Worm (Caenorhabditis elegans) whole organism, L1 larva: ENCODE results near the gene C06H2.7.

Experiments used
- C04F5.9 ChIP-seq: sonication (generic microtip); optimal IDR thresholded peaks from 2 replicates; lab custom pipeline; 2016; ENCODE audit warnings: missing genetic modification characterization, missing compliant biosample characterization
- F16B12.6 ChIP-seq: fragments of 150-350 bp; optimal IDR thresholded peaks from 2 replicates; lab custom pipeline; 2014; ENCODE audit warnings: missing biosample characterization, missing genetic modification characterization
- aha-1 ChIP-seq: fragments of 150-350 bp; optimal IDR thresholded peaks from 2 replicates; lab custom pipeline; 2014; ENCODE audit warnings: missing biosample characterization, missing genetic modification characterization
- aly-2 ChIP-seq: fragments of 150-350 bp; optimal IDR thresholded peaks from 2 replicates; lab custom pipeline; 2014; ENCODE audit warnings: missing biosample characterization, missing genetic modification characterization
- ama-1 ChIP-seq: fragments of 150-350 bp; optimal IDR thresholded peaks from 2 replicates; lab custom pipeline; 2014
- blmp-1 ChIP-seq: fragments of 150-350 bp; optimal IDR thresholded peaks from 2 replicates; lab custom pipeline; 2014; ENCODE audit warnings: missing biosample characterization, missing genetic modification characterization
- ceh-63 ChIP-seq: fragments of 200-800 bp; sonication (Bioruptor generic); optimal IDR thresholded peaks from 2 replicates; lab custom pipeline; 2018; ENCODE audit warnings: mild to moderate bottlenecking, missing genetic modification characterization, missing compliant biosample characterization
- ceh-82 ChIP-seq, 3 experiments: fragments of 150-350 bp in 1 of 3; sonication (generic microtip) in 2 of 3; optimal IDR thresholded peaks; 2 replicates each; lab custom pipeline; 2014 to 2017; ENCODE audit warnings: missing biosample characterization in 3 of 3, missing genetic modification characterization in 3 of 3
- ceh-88 ChIP-seq: fragments of 200-800 bp; sonication (Bioruptor generic); IDR thresholded peaks from 2 replicates; pipeline ENCODE4 v1.3.6; 2022; ENCODE audit warnings: missing genetic modification characterization, missing compliant biosample characterization
- ceh-90 ChIP-seq: sonication (generic microtip); optimal IDR thresholded peaks from 2 replicates; lab custom pipeline; 2016; ENCODE audit warnings: missing genetic modification characterization, missing compliant biosample characterization
- ces-1 ChIP-seq: fragments of 150-350 bp; optimal IDR thresholded peaks from 2 replicates; lab custom pipeline; 2014; ENCODE audit warnings: missing biosample characterization, missing genetic modification reagents, missing genetic modification characterization
- efl-1 ChIP-seq, 4 experiments: fragments of 150-350 bp; optimal IDR thresholded peaks in 3 of 4; peaks in 1 of 4; 1 replicate in 1 of 4; 2 replicates in 3 of 4; lab custom pipeline; 2014; ENCODE audit warnings: missing biosample characterization in 2 of 4, missing genetic modification characterization in 2 of 4, missing genetic modification reagents in 2 of 4
- egl-13 ChIP-seq: sonication (generic microtip); optimal IDR thresholded peaks from 2 replicates; lab custom pipeline; 2016; ENCODE audit warnings: missing genotype, missing genetic modification reagents, missing genetic modification characterization, missing compliant biosample characterization
- elt-3 ChIP-seq, 6 experiments: fragments of 150-350 bp in 1 of 6; sonication (generic microtip); optimal IDR thresholded peaks; 2 replicates each; lab custom pipeline; 2017 to 2018; ENCODE audit warnings: missing biosample characterization in 6 of 6, missing genetic modification characterization in 6 of 6, inconsistent platforms in 1 of 6
- ets-5 ChIP-seq: fragments of 200-800 bp; sonication (Bioruptor generic); IDR thresholded peaks from 2 replicates; pipeline ENCODE4 v1.3.6; 2022; ENCODE audit warnings: missing genetic modification characterization, missing compliant biosample characterization
- fkh-10 ChIP-seq: sonication (generic microtip); optimal IDR thresholded peaks from 2 replicates; lab custom pipeline; 2017; ENCODE audit warnings: missing biosample characterization, missing genetic modification reagents, missing genetic modification characterization
- fkh-4 ChIP-seq: sonication (generic microtip); optimal IDR thresholded peaks from 2 replicates; lab custom pipeline; 2016; ENCODE audit warnings: missing compliant biosample characterization, missing genetic modification characterization, borderline replicate concordance
- grh-1 ChIP-seq: fragments of 200-800 bp; sonication (Bioruptor generic); IDR thresholded peaks from 2 replicates; pipeline ENCODE4 v1.3.6; 2022; ENCODE audit warnings: missing genetic modification reagents, missing genetic modification characterization, missing compliant biosample characterization
- jun-1 ChIP-seq: fragments of 150-350 bp; optimal IDR thresholded peaks from 2 replicates; lab custom pipeline; 2014; ENCODE audit warnings: missing biosample characterization, missing genetic modification reagents, missing genetic modification characterization
- lin-14 ChIP-seq: fragments of 200-800 bp; sonication (Bioruptor generic); optimal IDR thresholded peaks from 2 replicates; lab custom pipeline; 2018; ENCODE audit warnings: mild to moderate bottlenecking, missing genetic modification characterization, moderate library complexity, missing compliant biosample characterization
- lin-35 ChIP-seq, 2 experiments: fragments of 150-350 bp; optimal IDR thresholded peaks; 2 replicates each; lab custom pipeline; 2014; ENCODE audit warnings: missing biosample characterization in 2 of 2, missing genetic modification characterization in 2 of 2, missing genetic modification reagents in 2 of 2
- lir-3 ChIP-seq: sonication (generic microtip); optimal IDR thresholded peaks from 2 replicates; lab custom pipeline; 2016; ENCODE audit warnings: mild to moderate bottlenecking, missing genetic modification characterization, moderate library complexity, missing compliant biosample characterization; ENCODE audit not compliant: poor library complexity
- lsy-2 ChIP-seq, 2 experiments: fragments of 150-350 bp; optimal IDR thresholded peaks; 2 replicates each; lab custom pipeline; 2014; ENCODE audit warnings: missing biosample characterization in 2 of 2, missing genetic modification characterization in 2 of 2
- mab-9 ChIP-seq: fragments of 200-800 bp; sonication (Bioruptor generic); IDR thresholded peaks from 2 replicates; pipeline ENCODE4 v1.3.6; 2022; ENCODE audit warnings: missing genetic modification reagents, missing genetic modification characterization, missing compliant biosample characterization
- mep-1 ChIP-seq: fragments of 150-350 bp; optimal IDR thresholded peaks from 2 replicates; lab custom pipeline; 2014; ENCODE audit warnings: missing biosample characterization, missing genetic modification characterization
- nhr-11 ChIP-seq: fragments of 150-350 bp; optimal IDR thresholded peaks from 2 replicates; lab custom pipeline; 2014; ENCODE audit warnings: missing biosample characterization, missing genetic modification characterization
- nhr-12 ChIP-seq: sonication (generic microtip); optimal IDR thresholded peaks from 2 replicates; lab custom pipeline; 2017; ENCODE audit warnings: missing biosample characterization, missing genetic modification characterization
- nhr-19 ChIP-seq: fragments of 200-800 bp; sonication (Bioruptor generic); conservative IDR thresholded peaks from 2 replicates; pipeline ENCODE4 v1.3.6; 2022; ENCODE audit warnings: missing genetic modification characterization, missing compliant biosample characterization
- nhr-20 ChIP-seq: sonication (generic microtip); optimal IDR thresholded peaks from 2 replicates; lab custom pipeline; 2016; ENCODE audit warnings: mild to moderate bottlenecking, missing genetic modification characterization, missing compliant biosample characterization
- nhr-71 ChIP-seq: sonication (generic microtip); optimal IDR thresholded peaks from 2 replicates; lab custom pipeline; 2016; ENCODE audit warnings: mild to moderate bottlenecking, missing genetic modification characterization, moderate library complexity, missing compliant biosample characterization
- nhr-85 ChIP-seq: sonication (generic microtip); peaks from one replicate; lab custom pipeline; 2016; ENCODE audit warnings: missing genetic modification characterization, inconsistent platforms, missing compliant biosample characterization
- nhr-90 ChIP-seq: sonication (generic microtip); optimal IDR thresholded peaks from 2 replicates; lab custom pipeline; 2016; ENCODE audit warnings: mild to moderate bottlenecking, missing genetic modification characterization, missing compliant biosample characterization; ENCODE audit not compliant: poor library complexity
- snpc-4 ChIP-seq: fragments of 150-350 bp; optimal IDR thresholded peaks from 2 replicates; lab custom pipeline; 2014; ENCODE audit warnings: missing biosample characterization, missing genetic modification characterization
- snu-23 ChIP-seq: sonication (generic microtip); optimal IDR thresholded peaks from 2 replicates; lab custom pipeline; 2016; ENCODE audit warnings: missing genetic modification characterization, missing compliant biosample characterization
- sptf-1 ChIP-seq: fragments of 150-350 bp; optimal IDR thresholded peaks from 2 replicates; lab custom pipeline; 2014; ENCODE audit warnings: missing biosample characterization, missing genetic modification characterization
- sup-37 ChIP-seq: fragments of 200-800 bp; sonication (Bioruptor generic); optimal IDR thresholded peaks from 2 replicates; lab custom pipeline; 2018; ENCODE audit warnings: mild to moderate bottlenecking, missing genetic modification characterization, missing compliant biosample characterization
- tbx-2 ChIP-seq: sonication (generic microtip); optimal IDR thresholded peaks from 2 replicates; lab custom pipeline; 2016; ENCODE audit warnings: missing genetic modification characterization, missing compliant biosample characterization
- unc-30 ChIP-seq: sonication (generic microtip); optimal IDR thresholded peaks from 2 replicates; lab custom pipeline; 2017; ENCODE audit warnings: missing biosample characterization, missing genetic modification characterization
- unc-62 ChIP-seq: fragments of 150-350 bp; optimal IDR thresholded peaks from 2 replicates; lab custom pipeline; 2014; ENCODE audit warnings: missing biosample characterization, missing genetic modification reagents, missing genetic modification characterization
- unc-86 ChIP-seq: sonication (generic microtip); optimal IDR thresholded peaks from 2 replicates; lab custom pipeline; 2016; ENCODE audit warnings: missing genetic modification characterization, missing compliant biosample characterization
- unc-98 ChIP-seq: fragments of 200-800 bp; sonication (Bioruptor generic); IDR thresholded peaks from 2 replicates; pipeline ENCODE4 v1.3.6; 2022; ENCODE audit warnings: missing genetic modification characterization, missing compliant biosample characterization
- ztf-4 ChIP-seq: fragments of 150-350 bp; optimal IDR thresholded peaks from 2 replicates; lab custom pipeline; 2014; ENCODE audit warnings: missing biosample characterization, missing genetic modification characterization

C06H2.7 gene

DNA sequence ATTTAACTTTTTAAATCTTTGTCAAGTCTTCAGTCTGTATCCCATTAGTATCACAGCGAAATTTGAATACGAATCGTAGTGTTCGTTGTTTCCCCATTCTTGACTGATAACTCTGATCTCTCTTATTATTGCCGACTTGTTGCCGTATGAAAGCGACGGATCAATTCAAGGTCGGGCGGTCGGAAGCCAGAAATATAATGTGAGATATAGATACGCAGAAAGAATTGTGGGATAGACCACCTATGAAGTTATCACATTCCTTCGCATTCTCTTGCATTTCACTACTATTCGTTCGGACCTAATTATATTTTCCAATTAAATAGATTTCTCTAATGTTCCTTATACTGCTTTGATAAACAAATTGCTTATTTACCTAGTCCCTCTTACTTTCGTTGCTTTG is 4.4 kb upstream of the C06H2.7 start:
- TF ChIP-seq mep-1 (tag; lab: Kevin White, UChicago) (peak; percentile 8), unc-86 (tag; lab: Kevin White, UChicago) (no peak), egl-13 (tag; lab: Kevin White, UChicago) (no peak), unc-98 (no peak), elt-3 (tag; optimal IDR thresholded peaks at IDR 0.05; lab: Kevin White, UChicago) (peak in 1 of 6 experiments; percentile 48), efl-1 (optimal IDR thresholded peaks at IDR 0.05; lab: Kevin White, UChicago) (no peak), efl-1 (GFP tag; optimal IDR thresholded peaks at IDR 0.05 in 1 of 2; lab: Kevin White, UChicago) (no peak), ceh-63 (GFP tag; lab: Kevin White, UChicago) (no peak), ceh-88 (no peak), nhr-12 (tag; lab: Kevin White, UChicago) (no peak), ces-1 (GFP tag; lab: Kevin White, UChicago) (no peak), fkh-10 (GFP tag; lab: Kevin White, UChicago) (no peak), nhr-20 (tag; lab: Kevin White, UChicago) (no peak), aly-2 (tag; lab: Kevin White, UChicago) (no peak), nhr-85 (tag; lab: Kevin White, UChicago) (peak; percentile 79), nhr-11 (tag; lab: Kevin White, UChicago) (no peak), jun-1 (tag; lab: Kevin White, UChicago) (no peak), sup-37 (GFP tag; lab: Kevin White, UChicago) (no peak), blmp-1 (tag; lab: Kevin White, UChicago) (peak; percentile 80), grh-1 (GFP tag; lab: Robert Waterston, UW) (no peak), tbx-2 (tag; lab: Kevin White, UChicago) (no peak), fkh-4 (tag; lab: Kevin White, UChicago) (no peak)

DNA sequence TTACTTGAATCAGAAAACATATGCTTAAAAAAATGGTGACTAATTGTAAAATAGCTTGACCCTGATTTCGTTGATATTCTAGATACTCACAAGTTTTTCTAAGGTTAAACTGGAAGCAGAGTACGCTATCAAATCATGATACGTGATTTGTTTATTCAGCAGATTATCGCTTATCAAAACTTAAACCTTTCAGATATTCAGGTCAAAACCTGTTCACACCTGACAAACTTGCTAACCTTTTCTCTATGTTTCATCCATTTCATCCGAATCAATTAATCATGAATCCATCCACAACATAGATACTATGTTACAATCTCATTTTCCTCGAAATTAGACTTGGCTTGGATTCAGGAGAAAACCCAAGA is 3.2 kb upstream of the C06H2.7 start:
- no peak for TF ChIP-seq mab-9 (GFP tag; lab: Robert Waterston, UW)
- TF ChIP-seq nhr-85 (tag; lab: Kevin White, UChicago), result peak; percentile 86
- peak; percentile 38 for TF ChIP-seq nhr-71 (tag; lab: Kevin White, UChicago)
- no peak for TF ChIP-seq ceh-90 (tag; lab: Kevin White, UChicago)
- no peak for TF ChIP-seq ets-5 (GFP tag; lab: Robert Waterston, UW)
- no peak for TF ChIP-seq lir-3
- no peak for TF ChIP-seq fkh-4 (tag; lab: Kevin White, UChicago)
- peak; percentile 17 for TF ChIP-seq nhr-90 (tag; lab: Kevin White, UChicago)
- TF ChIP-seq lsy-2 (tag; optimal IDR thresholded peaks at IDR 0.05; lab: Kevin White, UChicago), result peak in 1 of 2 experiments; percentile 12
- TF ChIP-seq elt-3 (tag; optimal IDR thresholded peaks at IDR 0.05; lab: Kevin White, UChicago), result peak in 1 of 6 experiments; percentile 76
- TF ChIP-seq tbx-2 (tag; lab: Kevin White, UChicago), result no peak
- no peak for TF ChIP-seq snpc-4 (tag; lab: Kevin White, UChicago)
- peak; percentile 18 for TF ChIP-seq ztf-4 (tag; lab: Kevin White, UChicago)
- no peak for TF ChIP-seq unc-98
- TF ChIP-seq jun-1 (tag; lab: Kevin White, UChicago), result peak; percentile 9
- TF ChIP-seq C04F5.9, result no peak
- TF ChIP-seq sptf-1 (tag; lab: Kevin White, UChicago), result no peak
- no peak for TF ChIP-seq aha-1 (tag; lab: Kevin White, UChicago)
- no peak for TF ChIP-seq ceh-82 (tag; optimal IDR thresholded peaks at IDR 0.05; lab: Kevin White, UChicago)
- no peak for TF ChIP-seq efl-1 (optimal IDR thresholded peaks at IDR 0.05; lab: Kevin White, UChicago)
- TF ChIP-seq efl-1 (GFP tag; optimal IDR thresholded peaks at IDR 0.05 in 1 of 2; lab: Kevin White, UChicago), result peak in 1 of 2 experiments; percentile 76

DNA sequence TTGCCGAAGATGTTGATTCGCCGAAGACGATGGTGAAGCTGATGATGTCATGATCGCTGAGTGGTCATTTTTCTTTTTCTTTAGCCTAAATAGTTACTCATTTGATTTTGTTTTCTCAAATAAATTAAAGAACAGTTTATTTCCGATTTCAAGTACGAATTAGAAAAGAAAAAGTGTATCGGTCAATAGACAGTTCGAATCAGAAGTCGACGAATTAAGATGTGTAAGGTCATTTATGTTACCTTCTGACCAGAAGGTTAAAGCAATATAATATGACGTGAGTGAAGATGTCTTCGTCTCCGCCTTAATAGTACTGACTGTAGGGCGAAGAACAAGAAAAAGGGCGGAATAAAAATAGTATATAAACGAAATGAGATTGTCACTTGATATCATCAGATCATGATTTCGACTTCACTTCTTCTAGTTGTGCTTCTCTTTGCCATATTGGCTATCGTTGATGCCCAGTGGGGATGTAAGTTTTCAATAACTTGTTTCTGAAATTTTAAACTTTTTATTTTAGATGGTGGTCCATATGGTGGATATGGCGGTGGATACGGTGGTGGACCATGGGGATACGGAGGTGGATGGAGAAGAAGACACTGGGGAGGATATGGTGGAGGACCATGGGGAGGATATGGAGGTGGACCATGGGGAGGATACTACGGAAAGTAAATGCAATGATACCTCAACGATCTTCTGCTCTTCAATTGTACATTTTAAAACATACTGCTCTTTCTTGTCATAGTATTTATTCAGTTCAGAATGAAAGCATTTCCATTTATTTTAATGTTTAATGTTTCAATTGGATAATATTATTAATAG is 2.6 kb upstream of the C06H2.7 start, which contains the start of the genes T19C4.24 and nlp-33:
T19C4.24 (minus strand) TSS at position 51 of the 822 bp plus-strand sequence.
nlp-33 (plus strand) TSS at position 389 of the 822 bp plus-strand sequence.
- TF ChIP-seq nhr-19 (GFP tag; lab: Robert Waterston, UW) (peak; percentile 16; the same call in 1 of the 2 replicates), nhr-90 (tag; lab: Kevin White, UChicago) (peak; percentile 51), unc-62 (no peak), nhr-71 (tag; lab: Kevin White, UChicago) (peak; percentile 40), elt-3 (tag; optimal IDR thresholded peaks at IDR 0.05; lab: Kevin White, UChicago) (peak in 2 of 6 experiments; percentile 60 to 74), nhr-20 (tag; lab: Kevin White, UChicago) (peak; percentile 54), lin-35 (GFP tag; optimal IDR thresholded peaks at IDR 0.05; lab: Kevin White, UChicago) (peak in 1 of 2 experiments; percentile 19), nhr-85 (tag; lab: Kevin White, UChicago) (peak; percentile 89), lin-14 (GFP tag; lab: Kevin White, UChicago) (peak; percentile 63), ama-1 (lab: Kevin White, UChicago) (peak; percentile 82), unc-30 (tag; lab: Kevin White, UChicago) (no peak), tbx-2 (tag; lab: Kevin White, UChicago) (peak; percentile 20), lsy-2 (tag; optimal IDR thresholded peaks at IDR 0.05; lab: Kevin White, UChicago) (peak in 1 of 2 experiments; percentile 8), grh-1 (GFP tag; lab: Robert Waterston, UW) (peak; percentile 30; the same call in 1 of the 2 replicates), blmp-1 (tag; lab: Kevin White, UChicago) (peak; percentile 26), snu-23 (GFP tag; lab: Kevin White, UChicago) (peak; percentile 50), F16B12.6 (tag; lab: Kevin White, UChicago) (no peak), egl-13 (tag; lab: Kevin White, UChicago) (no peak)
- TF ChIP-seq, all 84 proteins: peak for 14
